Worm (Caenorhabditis elegans): Measurements from ENCODE around the gene egl-5.

DNA sequence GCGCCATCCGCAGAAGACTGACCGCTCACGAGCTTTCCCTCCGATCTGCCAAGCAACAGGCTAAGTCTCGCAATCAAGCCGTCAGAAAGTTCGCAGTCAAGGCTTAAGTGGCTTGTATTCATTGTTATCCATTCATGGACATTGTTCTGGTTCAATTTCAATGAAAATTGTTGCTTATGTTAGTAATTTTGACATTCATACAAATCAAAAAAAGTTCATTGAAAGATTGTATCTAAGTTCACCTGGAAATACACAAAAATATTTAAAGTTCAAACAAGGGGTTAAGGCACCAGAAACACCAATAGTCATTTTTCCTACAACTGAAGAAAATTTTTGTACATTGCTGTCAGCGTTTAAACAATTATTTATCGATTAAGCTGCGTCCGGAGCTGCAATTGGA is 41.3 kb downstream of the egl-5 start:
- TF ChIP-seq elt-1 (tag; optimal IDR thresholded peaks at IDR 0.05), result no peak
- no peak for TF ChIP-seq ceh-9 (tag; optimal IDR thresholded peaks at IDR 0.05)
- TF ChIP-seq snpc-4 (tag; optimal IDR thresholded peaks at IDR 0.05), result no peak
- no peak for TF ChIP-seq zag-1 (tag; optimal IDR thresholded peaks at IDR 0.05)
- TF ChIP-seq fkh-10 (GFP tag; optimal IDR thresholded peaks at IDR 0.05), result no peak
- no peak for TF ChIP-seq ZK546.5 (tag; optimal IDR thresholded peaks at IDR 0.05)
- no peak for TF ChIP-seq ceh-28 (tag; optimal IDR thresholded peaks at IDR 0.05)
- TF ChIP-seq pha-4 (tag; optimal IDR thresholded peaks at IDR 0.05), result no peak
- no peak for TF ChIP-seq pqm-1 (tag; optimal IDR thresholded peaks at IDR 0.05)
- TF ChIP-seq skn-1 (tag; optimal IDR thresholded peaks at IDR 0.05), result no peak
- TF ChIP-seq aly-2 (tag; optimal IDR thresholded peaks at IDR 0.05), result no peak
- TF ChIP-seq nhr-12 (tag; optimal IDR thresholded peaks at IDR 0.05), result no peak

Data from whole organism, L3 larva.